Fruit fly (Drosophila melanogaster): Measurements from ENCODE around the gene E2f2.

DNA sequence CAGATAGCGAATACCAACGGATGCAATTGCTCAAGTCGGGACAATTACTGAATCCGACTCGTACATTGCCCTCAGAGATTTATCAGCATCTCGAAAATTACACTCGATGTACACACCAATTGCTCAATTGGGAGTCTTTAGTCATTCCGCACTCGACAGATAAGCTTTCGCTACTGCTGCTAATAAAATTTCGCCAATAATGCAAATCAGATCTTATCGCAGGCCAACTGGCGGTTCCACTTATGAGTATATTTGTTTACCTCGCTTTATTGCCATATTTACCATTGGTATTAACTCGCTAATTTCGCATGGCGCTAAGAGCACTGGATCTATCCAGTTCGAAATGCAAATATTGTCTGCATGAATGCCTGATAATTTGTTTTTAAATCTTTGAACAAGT lies 43.0 kb downstream of the E2f2 start:
- TF ChIP-seq Sin3A (optimal IDR thresholded peaks at IDR 0.05) (no peak), ttk (optimal IDR thresholded peaks at IDR 0.05) (no peak), psq (optimal IDR thresholded peaks at IDR 0.05) (no peak)

Data from Kc167 (cell line).